Worm (Caenorhabditis elegans) whole organism, mixed stage, embryonic: ENCODE data around the gene Y11D7A.5.

Experiments
- ceh-83 ChIP-seq: fragments of 200-800 bp; sonication (Bioruptor generic); optimal IDR thresholded peaks from 2 replicates; lab custom pipeline; 2018; ENCODE audit warnings: mild to moderate bottlenecking, missing genetic modification characterization, missing compliant biosample characterization
- lsy-2 ChIP-seq: fragments of 150-350 bp; optimal IDR thresholded peaks from 2 replicates; lab custom pipeline; 2014; ENCODE audit warnings: missing biosample characterization, missing genetic modification characterization

DNA sequence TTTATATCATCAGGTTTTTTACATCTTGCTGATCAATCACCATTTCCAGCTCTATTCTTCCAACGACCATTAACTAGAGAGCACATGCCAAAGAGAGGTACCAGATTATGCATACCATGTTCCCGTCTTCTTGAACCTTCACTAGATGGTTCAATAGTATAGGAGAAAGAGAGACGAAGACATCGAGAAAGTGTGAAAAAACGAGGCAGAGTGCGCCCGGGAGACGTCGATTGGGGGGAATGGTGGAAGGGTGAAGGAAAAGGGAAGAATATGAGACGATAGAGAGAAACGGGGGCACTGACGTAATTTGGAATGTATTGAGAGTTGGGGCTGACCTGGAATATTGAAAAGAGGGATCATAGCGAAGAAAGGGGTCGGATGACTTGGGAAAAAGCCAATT lies 22.3 kb upstream of the Y11D7A.5 start:
- TF ChIP-seq ceh-83 (GFP tag; lab: Kevin White, UChicago) = no peak
- no peak for TF ChIP-seq lsy-2 (tag; lab: Kevin White, UChicago)
